Worm (Caenorhabditis elegans) whole organism, L1 larva: ENCODE measurements around the gene Y48E1B.8.

Source experiments
- C16A3.4 ChIP-seq: fragments of 150-350 bp; optimal IDR thresholded peaks from 2 replicates; lab custom pipeline; 2014; ENCODE audit warnings: missing biosample characterization, missing genetic modification characterization
- ceh-8 ChIP-seq: fragments of 200-800 bp; sonication (Bioruptor generic); optimal IDR thresholded peaks from 2 replicates; lab custom pipeline; 2018; ENCODE audit warnings: mild to moderate bottlenecking, missing genetic modification characterization, moderate library complexity, missing compliant biosample characterization
- ceh-82 ChIP-seq, 3 experiments: fragments of 150-350 bp in 1 of 3; sonication (generic microtip) in 2 of 3; optimal IDR thresholded peaks; 2 replicates each; lab custom pipeline; 2014 to 2017; ENCODE audit warnings: missing biosample characterization in 3 of 3, missing genetic modification characterization in 3 of 3
- ceh-88 ChIP-seq: fragments of 200-800 bp; sonication (Bioruptor generic); IDR thresholded peaks from 2 replicates; pipeline ENCODE4 v1.3.6; 2022; ENCODE audit warnings: missing genetic modification characterization, missing compliant biosample characterization
- dsc-1 ChIP-seq: sonication (generic microtip); optimal IDR thresholded peaks from 2 replicates; lab custom pipeline; 2016; ENCODE audit warnings: mild to moderate bottlenecking, missing genetic modification characterization, missing compliant biosample characterization
- efl-3 ChIP-seq: fragments of 200-800 bp; sonication (Bioruptor generic); optimal IDR thresholded peaks from 2 replicates; lab custom pipeline; 2018; ENCODE audit warnings: mild to moderate bottlenecking, missing genetic modification characterization, missing compliant biosample characterization
- egl-13 ChIP-seq: sonication (generic microtip); optimal IDR thresholded peaks from 2 replicates; lab custom pipeline; 2016; ENCODE audit warnings: missing genotype, missing genetic modification reagents, missing genetic modification characterization, missing compliant biosample characterization
- egl-27 ChIP-seq, 2 experiments: fragments of 150-350 bp in 1 of 2; sonication (generic microtip); optimal IDR thresholded peaks; 3 replicates each; lab custom pipeline; 2017 to 2018; ENCODE audit warnings: missing biosample characterization in 2 of 2, missing genetic modification characterization in 2 of 2, missing genetic modification reagents in 2 of 2
- ets-5 ChIP-seq: fragments of 200-800 bp; sonication (Bioruptor generic); IDR thresholded peaks from 2 replicates; pipeline ENCODE4 v1.3.6; 2022; ENCODE audit warnings: missing genetic modification characterization, missing compliant biosample characterization
- fkh-4 ChIP-seq: sonication (generic microtip); optimal IDR thresholded peaks from 2 replicates; lab custom pipeline; 2016; ENCODE audit warnings: missing compliant biosample characterization, missing genetic modification characterization, borderline replicate concordance
- fkh-8 ChIP-seq: sonication (generic microtip); optimal IDR thresholded peaks from 2 replicates; lab custom pipeline; 2016; ENCODE audit warnings: mild to moderate bottlenecking, missing genetic modification characterization, missing compliant biosample characterization
- fos-1 ChIP-seq: fragments of 150-350 bp; optimal IDR thresholded peaks from 2 replicates; lab custom pipeline; 2014; ENCODE audit warnings: missing biosample characterization, missing genetic modification characterization
- hlh-17 ChIP-seq: fragments of 200-800 bp; sonication (Bioruptor generic); optimal IDR thresholded peaks from 2 replicates; lab custom pipeline; 2018; ENCODE audit warnings: missing genetic modification characterization, mild to moderate bottlenecking, missing compliant biosample characterization, moderate library complexity, borderline replicate concordance
- hlh-4 ChIP-seq: sonication (generic microtip); optimal IDR thresholded peaks from 2 replicates; lab custom pipeline; 2016; ENCODE audit warnings: mild to moderate bottlenecking, missing genetic modification characterization, missing compliant biosample characterization
- hpl-2 ChIP-seq: fragments of 150-350 bp; optimal IDR thresholded peaks from 2 replicates; lab custom pipeline; 2014; ENCODE audit warnings: missing biosample characterization, missing genetic modification reagents, missing genetic modification characterization
- irx-1 ChIP-seq: sonication (generic microtip); optimal IDR thresholded peaks from 2 replicates; lab custom pipeline; 2016; ENCODE audit warnings: missing genetic modification characterization, missing compliant biosample characterization
- jun-1 ChIP-seq: fragments of 150-350 bp; optimal IDR thresholded peaks from 2 replicates; lab custom pipeline; 2014; ENCODE audit warnings: missing biosample characterization, missing genetic modification reagents, missing genetic modification characterization
- lin-13 ChIP-seq: fragments of 150-350 bp; optimal IDR thresholded peaks from 2 replicates; lab custom pipeline; 2014; ENCODE audit warnings: missing biosample characterization, missing genetic modification reagents, missing genetic modification characterization
- lin-14 ChIP-seq: fragments of 200-800 bp; sonication (Bioruptor generic); optimal IDR thresholded peaks from 2 replicates; lab custom pipeline; 2018; ENCODE audit warnings: mild to moderate bottlenecking, missing genetic modification characterization, moderate library complexity, missing compliant biosample characterization
- lin-35 ChIP-seq, 2 experiments: fragments of 150-350 bp; optimal IDR thresholded peaks; 2 replicates each; lab custom pipeline; 2014; ENCODE audit warnings: missing biosample characterization in 2 of 2, missing genetic modification characterization in 2 of 2, missing genetic modification reagents in 2 of 2
- lin-39 ChIP-seq: fragments of 150-350 bp; optimal IDR thresholded peaks from 2 replicates; lab custom pipeline; 2014; ENCODE audit warnings: missing biosample characterization, missing genetic modification reagents, missing genetic modification characterization
- lir-3 ChIP-seq: sonication (generic microtip); optimal IDR thresholded peaks from 2 replicates; lab custom pipeline; 2016; ENCODE audit warnings: mild to moderate bottlenecking, missing genetic modification characterization, moderate library complexity, missing compliant biosample characterization; ENCODE audit not compliant: poor library complexity
- lsy-2 ChIP-seq, 2 experiments: fragments of 150-350 bp; optimal IDR thresholded peaks; 2 replicates each; lab custom pipeline; 2014; ENCODE audit warnings: missing biosample characterization in 2 of 2, missing genetic modification characterization in 2 of 2
- mab-9 ChIP-seq: fragments of 200-800 bp; sonication (Bioruptor generic); IDR thresholded peaks from 2 replicates; pipeline ENCODE4 v1.3.6; 2022; ENCODE audit warnings: missing genetic modification reagents, missing genetic modification characterization, missing compliant biosample characterization
- mdl-1 ChIP-seq, 2 experiments: fragments of 150-350 bp; optimal IDR thresholded peaks; 2 replicates each; lab custom pipeline; 2014 to 2017; ENCODE audit warnings: missing biosample characterization in 2 of 2, missing genetic modification characterization in 2 of 2, inconsistent platforms in 1 of 2
- mef-2 ChIP-seq: fragments of 150-350 bp; optimal IDR thresholded peaks from 2 replicates; lab custom pipeline; 2014; ENCODE audit warnings: missing biosample characterization, missing genetic modification characterization
- nhr-11 ChIP-seq: fragments of 150-350 bp; optimal IDR thresholded peaks from 2 replicates; lab custom pipeline; 2014; ENCODE audit warnings: missing biosample characterization, missing genetic modification characterization
- nhr-12 ChIP-seq: sonication (generic microtip); optimal IDR thresholded peaks from 2 replicates; lab custom pipeline; 2017; ENCODE audit warnings: missing biosample characterization, missing genetic modification characterization
- nhr-19 ChIP-seq: fragments of 200-800 bp; sonication (Bioruptor generic); conservative IDR thresholded peaks from 2 replicates; pipeline ENCODE4 v1.3.6; 2022; ENCODE audit warnings: missing genetic modification characterization, missing compliant biosample characterization
- nhr-237 ChIP-seq: fragments of 150-350 bp; optimal IDR thresholded peaks from 2 replicates; lab custom pipeline; 2014; ENCODE audit warnings: missing biosample characterization, missing genetic modification characterization
- nhr-47 ChIP-seq: sonication (generic microtip); optimal IDR thresholded peaks from 2 replicates; lab custom pipeline; 2016; ENCODE audit warnings: mild to moderate bottlenecking, missing genetic modification characterization, moderate library complexity, missing compliant biosample characterization
- nhr-71 ChIP-seq: sonication (generic microtip); optimal IDR thresholded peaks from 2 replicates; lab custom pipeline; 2016; ENCODE audit warnings: mild to moderate bottlenecking, missing genetic modification characterization, moderate library complexity, missing compliant biosample characterization
- nhr-76 ChIP-seq: sonication (generic microtip); optimal IDR thresholded peaks from 2 replicates; lab custom pipeline; 2017; ENCODE audit warnings: missing biosample characterization, missing genetic modification characterization
- nhr-77 ChIP-seq: fragments of 150-350 bp; optimal IDR thresholded peaks from 2 replicates; lab custom pipeline; 2014; ENCODE audit warnings: missing biosample characterization, missing genetic modification characterization
- nhr-84 ChIP-seq: sonication (generic microtip); optimal IDR thresholded peaks from 2 replicates; lab custom pipeline; 2017; ENCODE audit warnings: missing biosample characterization, missing genetic modification characterization
- nhr-85 ChIP-seq: sonication (generic microtip); peaks from one replicate; lab custom pipeline; 2016; ENCODE audit warnings: missing genetic modification characterization, inconsistent platforms, missing compliant biosample characterization
- pag-3 ChIP-seq: sonication (generic microtip); optimal IDR thresholded peaks from 2 replicates; lab custom pipeline; 2017; ENCODE audit warnings: missing genetic modification characterization, mild to moderate bottlenecking, missing compliant biosample characterization, antibody characterized with exemption, borderline replicate concordance; ENCODE audit not compliant: insufficient read depth
- pax-3 ChIP-seq: fragments of 200-800 bp; sonication (Bioruptor generic); optimal IDR thresholded peaks from 2 replicates; lab custom pipeline; 2018; ENCODE audit warnings: mild to moderate bottlenecking, missing genetic modification characterization, moderate library complexity, missing compliant biosample characterization
- skn-1 ChIP-seq: fragments of 150-350 bp; optimal IDR thresholded peaks from 2 replicates; lab custom pipeline; 2014; ENCODE audit warnings: missing biosample characterization, missing genetic modification characterization
- snpc-4 ChIP-seq: fragments of 150-350 bp; optimal IDR thresholded peaks from 2 replicates; lab custom pipeline; 2014; ENCODE audit warnings: missing biosample characterization, missing genetic modification characterization
- snu-23 ChIP-seq: sonication (generic microtip); optimal IDR thresholded peaks from 2 replicates; lab custom pipeline; 2016; ENCODE audit warnings: missing genetic modification characterization, missing compliant biosample characterization
- swsn-7 ChIP-seq: sonication (generic microtip); optimal IDR thresholded peaks from 2 replicates; lab custom pipeline; 2016; ENCODE audit warnings: missing genetic modification characterization, missing compliant biosample characterization
- tlp-1 ChIP-seq: fragments of 150-350 bp; optimal IDR thresholded peaks from 2 replicates; lab custom pipeline; 2014; ENCODE audit warnings: missing biosample characterization, missing genetic modification characterization
- unc-130 ChIP-seq: fragments of 150-350 bp; optimal IDR thresholded peaks from 2 replicates; lab custom pipeline; 2017; ENCODE audit warnings: missing biosample characterization, missing genetic modification characterization, inconsistent platforms
- unc-30 ChIP-seq: sonication (generic microtip); optimal IDR thresholded peaks from 2 replicates; lab custom pipeline; 2017; ENCODE audit warnings: missing biosample characterization, missing genetic modification characterization
- unc-62 ChIP-seq: fragments of 150-350 bp; optimal IDR thresholded peaks from 2 replicates; lab custom pipeline; 2014; ENCODE audit warnings: missing biosample characterization, missing genetic modification reagents, missing genetic modification characterization
- unc-98 ChIP-seq: fragments of 200-800 bp; sonication (Bioruptor generic); IDR thresholded peaks from 2 replicates; pipeline ENCODE4 v1.3.6; 2022; ENCODE audit warnings: missing genetic modification characterization, missing compliant biosample characterization
- vab-15 ChIP-seq: sonication (generic microtip); optimal IDR thresholded peaks from 2 replicates; lab custom pipeline; 2017; ENCODE audit warnings: missing genotype, mild to moderate bottlenecking, missing genetic modification characterization, missing compliant biosample characterization
- xbp-1 ChIP-seq: sonication (generic microtip); optimal IDR thresholded peaks from 2 replicates; lab custom pipeline; 2016; ENCODE audit warnings: missing genetic modification characterization, missing compliant biosample characterization
- zip-4 ChIP-seq: fragments of 200-800 bp; sonication (Bioruptor generic); optimal IDR thresholded peaks from 2 replicates; lab custom pipeline; 2018; ENCODE audit warnings: mild to moderate bottlenecking, missing genetic modification characterization, moderate library complexity, missing compliant biosample characterization

Y48E1B.8 gene

ce11 chrII:13596505-13596977 lies 11.0 kb downstream of the Y48E1B.8 start, which contains the start of the genes fbxc-23 and csc-1 (continued):
- TF ChIP-seq mdl-1 (tag; optimal IDR thresholded peaks at IDR 0.05; lab: Kevin White, UChicago) (peak in 1 of 2 experiments; percentile 41), skn-1 (tag; lab: Kevin White, UChicago) (no peak), snu-23 (peak; percentile 73), hlh-17 (GFP tag; lab: Kevin White, UChicago) (no peak), tlp-1 (tag; lab: Kevin White, UChicago) (no peak), fkh-8 (peak; percentile 25), C16A3.4 (peak; percentile 59), lin-14 (GFP tag; lab: Kevin White, UChicago) (peak; percentile 43), efl-3 (no peak), egl-13 (tag; lab: Kevin White, UChicago) (no peak), lin-39 (tag; lab: Kevin White, UChicago) (no peak), ceh-82 (tag; optimal IDR thresholded peaks at IDR 0.05; lab: Kevin White, UChicago) (peak; percentile 20 to 42 (median 28)), snpc-4 (tag; lab: Kevin White, UChicago) (peak; percentile 60), hpl-2 (no peak), nhr-71 (tag; lab: Kevin White, UChicago) (peak; percentile 61), nhr-76 (tag; lab: Kevin White, UChicago) (no peak), lsy-2 (tag; optimal IDR thresholded peaks at IDR 0.05; lab: Kevin White, UChicago) (peak; percentile 97 to 99), nhr-85 (peak; percentile 34), mab-9 (GFP tag; lab: Robert Waterston, UW) (no peak), nhr-47 (tag; lab: Kevin White, UChicago) (peak; percentile 51), nhr-11 (tag; lab: Kevin White, UChicago) (no peak), nhr-12 (tag; lab: Kevin White, UChicago) (no peak), irx-1 (tag; lab: Kevin White, UChicago) (peak; percentile 53), pax-3 (tag; lab: Kevin White, UChicago) (no peak), mef-2 (tag; lab: Kevin White, UChicago) (no peak), nhr-77 (tag; lab: Kevin White, UChicago) (peak; percentile 21), jun-1 (tag; lab: Kevin White, UChicago) (no peak), unc-30 (tag; lab: Kevin White, UChicago) (no peak), unc-130 (tag; lab: Kevin White, UChicago) (peak; percentile 52), ets-5 (no peak), nhr-84 (tag; lab: Kevin White, UChicago) (no peak), nhr-237 (tag; lab: Kevin White, UChicago) (no peak), ceh-88 (GFP tag; lab: Robert Waterston, UW) (no peak), hlh-4 (tag; lab: Kevin White, UChicago) (no peak), unc-62 (GFP tag; lab: Kevin White, UChicago) (no peak), ceh-8 (no peak), swsn-7 (tag; lab: Kevin White, UChicago) (peak; percentile 48), unc-98 (GFP tag; lab: Robert Waterston, UW) (no peak), lin-13 (GFP tag; lab: Kevin White, UChicago) (no peak), fkh-4 (tag; lab: Kevin White, UChicago) (peak; percentile 20), xbp-1 (peak; percentile 39), dsc-1 (peak; percentile 33), fos-1 (tag; lab: Kevin White, UChicago) (no peak), nhr-19 (GFP tag; lab: Robert Waterston, UW) (peak; percentile 48), zip-4 (GFP tag; lab: Kevin White, UChicago) (no peak), lir-3 (tag; lab: Kevin White, UChicago) (no peak), vab-15 (tag; lab: Kevin White, UChicago) (no peak), pag-3 (tag; lab: Kevin White, UChicago) (no peak), lin-35 (GFP tag; optimal IDR thresholded peaks at IDR 0.05; lab: Kevin White, UChicago) (peak; percentile 89 to 95), egl-27 (tag; optimal IDR thresholded peaks at IDR 0.05; lab: Kevin White, UChicago) (no peak)
